Worm (Caenorhabditis elegans): ENCODE results near the gene Y50E8A.11.

Gene Y50E8A.11

ce11 chrV:14828407-14828806 lies 47.2 kb downstream of the Y50E8A.11 start:
- TF ChIP-seq hrde-1 (tag; optimal IDR thresholded peaks at IDR 0.05; ENCODE audit: borderline replicate concordance): no peak
- TF ChIP-seq ceh-27 (GFP tag; optimal IDR thresholded peaks at IDR 0.05): no peak
- TF ChIP-seq tbx-9 (tag; optimal IDR thresholded peaks at IDR 0.05; ENCODE audit: borderline replicate concordance): no peak
- no peak for TF ChIP-seq Y53F4B.3 (GFP tag; IDR thresholded peaks at IDR 0.05)
- no peak for TF ChIP-seq ceh-91 (GFP tag; IDR thresholded peaks at IDR 0.05)
- peak; percentile 76; the same call in 1 of the 2 replicates for TF ChIP-seq madf-3 (GFP tag; IDR thresholded peaks at IDR 0.05)
- TF ChIP-seq ztf-22 (GFP tag; optimal IDR thresholded peaks at IDR 0.05): no peak
- peak in 1 of 2 experiments; percentile 9 for TF ChIP-seq let-607 (tag; optimal IDR thresholded peaks at IDR 0.05)
- TF ChIP-seq F55B11.4 (tag; optimal IDR thresholded peaks at IDR 0.05; ENCODE audit: borderline replicate concordance, insufficient read depth): no peak
- TF ChIP-seq tlf-1 (GFP tag; optimal IDR thresholded peaks at IDR 0.05): peak; percentile 35
- no peak for TF ChIP-seq ekl-4 (GFP tag; IDR thresholded peaks at IDR 0.05)
- no peak for TF ChIP-seq hsf-1 (GFP tag; IDR thresholded peaks at IDR 0.05)
- TF ChIP-seq F33H1.4 (GFP tag; IDR thresholded peaks at IDR 0.05): peak; percentile 22; the same call in 1 of the 2 replicates
- TF ChIP-seq K12H6.12 (tag; optimal IDR thresholded peaks at IDR 0.05): no peak
- TF ChIP-seq madf-8 (GFP tag; conservative IDR thresholded peaks at IDR 0.05): peak; percentile 57
- TF ChIP-seq Y53G8AR.9 (GFP tag; conservative IDR thresholded peaks at IDR 0.05): peak; percentile 71; the same call in 1 of the 2 replicates
- TF ChIP-seq him-1 (tag; optimal IDR thresholded peaks at IDR 0.05): no peak
- 0 out of 2 replicates have a peak, but pooled peaks have one; percentile 29 for TF ChIP-seq Y56A3A.18 (GFP tag; IDR thresholded peaks at IDR 0.05)
- no peak for TF ChIP-seq lin-26 (GFP tag; IDR thresholded peaks at IDR 0.05)
- no peak for TF ChIP-seq tbp1 (GFP tag; optimal IDR thresholded peaks at IDR 0.05)
- TF ChIP-seq hlh-26 (GFP tag; conservative IDR thresholded peaks at IDR 0.05): no peak
- TF ChIP-seq nhr-80 (tag; optimal IDR thresholded peaks at IDR 0.05): no peak
- TF ChIP-seq ztf-3 (GFP tag; optimal IDR thresholded peaks at IDR 0.05): no peak
- TF ChIP-seq attf-3 (GFP tag; conservative IDR thresholded peaks at IDR 0.05): no peak
- 0 out of 2 replicates have a peak, but pooled peaks have one; percentile 13 for TF ChIP-seq let-526 (GFP tag; IDR thresholded peaks at IDR 0.05)
- no peak for TF ChIP-seq ztf-25 (GFP tag; IDR thresholded peaks at IDR 0.05)
- no peak for TF ChIP-seq T07F8.4 (tag; optimal IDR thresholded peaks at IDR 0.05)
- TF ChIP-seq F57A8.1 (GFP tag; optimal IDR thresholded peaks at IDR 0.05): no peak
- TF ChIP-seq cebp-2 (GFP tag; IDR thresholded peaks at IDR 0.05): no peak
- TF ChIP-seq aptf-3 (GFP tag; IDR thresholded peaks at IDR 0.05): no peak
- no peak for TF ChIP-seq fkh-3 (tag; optimal IDR thresholded peaks at IDR 0.05)
- no peak for TF ChIP-seq Y79H2A.3 (GFP tag; conservative IDR thresholded peaks at IDR 0.05)
- peak; percentile 42 for TF ChIP-seq F52B5.7 (tag; optimal IDR thresholded peaks at IDR 0.05)
- TF ChIP-seq xnd-1 (tag; optimal IDR thresholded peaks at IDR 0.05): no peak
- peak; percentile 1 for TF ChIP-seq efl-1 (GFP tag; optimal IDR thresholded peaks at IDR 0.05)
- no peak for TF ChIP-seq F39B2.1 (GFP tag; IDR thresholded peaks at IDR 0.05)
- peak; percentile 18; the same call in 1 of the 2 replicates for TF ChIP-seq hmg-1.2 (GFP tag; IDR thresholded peaks at IDR 0.05)
- TF ChIP-seq sea-2 (GFP tag; IDR thresholded peaks at IDR 0.05): no peak
- TF ChIP-seq mel-28 (tag; optimal IDR thresholded peaks at IDR 0.05; ENCODE audit: borderline replicate concordance): no peak
- TF ChIP-seq hlh-12 (tag; optimal IDR thresholded peaks at IDR 0.05): no peak
- no peak for TF ChIP-seq F57C9.4 (tag; optimal IDR thresholded peaks at IDR 0.05)
- no peak for TF ChIP-seq dox-1 (GFP tag; IDR thresholded peaks at IDR 0.05)
- no peak for TF ChIP-seq nhr-27 (tag; optimal IDR thresholded peaks at IDR 0.05)
- TF ChIP-seq unc-62 (GFP tag; optimal IDR thresholded peaks at IDR 0.05): no peak
- TF ChIP-seq ceh-100 (GFP tag; IDR thresholded peaks at IDR 0.05): no peak
- peak; percentile 50 for TF ChIP-seq F10E7.11 (tag; optimal IDR thresholded peaks at IDR 0.05)
- no peak for TF ChIP-seq F37B4.10 (GFP tag; IDR thresholded peaks at IDR 0.05)
- no peak for TF ChIP-seq sdz-38 (tag; optimal IDR thresholded peaks at IDR 0.05)
- TF ChIP-seq ama-1 (optimal IDR thresholded peaks at IDR 0.05): no peak
- no peak for TF ChIP-seq ama-1 (GFP tag; optimal IDR thresholded peaks at IDR 0.05)
